In the genomic region with DNA sequence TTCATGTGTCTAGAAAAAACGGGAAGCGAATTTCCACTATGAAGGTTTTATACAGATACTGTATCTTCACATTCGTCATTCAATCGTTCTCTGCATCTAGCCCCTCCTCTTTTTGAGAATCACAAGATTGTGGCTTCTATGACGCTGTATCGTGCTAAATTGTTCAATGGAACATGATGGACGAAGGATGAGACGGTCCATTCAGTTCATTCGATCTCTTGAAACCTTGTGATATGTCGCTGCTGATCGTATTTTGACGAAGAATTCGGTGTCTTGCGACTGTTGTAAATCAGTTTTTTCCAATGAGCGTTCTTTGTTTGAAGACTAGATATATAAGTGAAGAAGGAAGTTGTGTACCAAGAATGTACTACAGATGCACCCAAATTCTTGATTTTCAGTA, we compare ENCODE assay signal across 2 worm cellular contexts.
TF ChIP-seq lines count a peak whose summit lies in the region.

No protein-coding gene starts in this region.

TF ChIP-seq in whole organism, L1 larva, 84 proteins besides CTCF, POLR2A, EP300 and RAD21 (continued from another document):
- no peak for TF ChIP-seq ces-1 (GFP tag; optimal IDR thresholded peaks at IDR 0.05; lab: Kevin White, UChicago)
- TF ChIP-seq dpl-1 (GFP tag; optimal IDR thresholded peaks at IDR 0.05; lab: Kevin White, UChicago): peak; percentile 1 to 24 (median 21)
- TF ChIP-seq unc-30 (tag; optimal IDR thresholded peaks at IDR 0.05; lab: Kevin White, UChicago): no peak
- TF ChIP-seq nhr-71 (tag; optimal IDR thresholded peaks at IDR 0.05; lab: Kevin White, UChicago): peak; percentile 89
- no peak for TF ChIP-seq efl-3 (GFP tag; optimal IDR thresholded peaks at IDR 0.05; lab: Kevin White, UChicago)
- no peak for TF ChIP-seq lin-15B (tag; optimal IDR thresholded peaks at IDR 0.05; lab: Kevin White, UChicago)
- TF ChIP-seq C04F5.9 (tag; optimal IDR thresholded peaks at IDR 0.05; lab: Kevin White, UChicago): no peak
- TF ChIP-seq swsn-7 (tag; optimal IDR thresholded peaks at IDR 0.05; lab: Kevin White, UChicago): no peak
- no peak for TF ChIP-seq zag-1 (tag; optimal IDR thresholded peaks at IDR 0.05; lab: Kevin White, UChicago)
- TF ChIP-seq elt-2 (tag; optimal IDR thresholded peaks at IDR 0.05; lab: Kevin White, UChicago): no peak
- TF ChIP-seq nhr-28 (tag; optimal IDR thresholded peaks at IDR 0.05; lab: Kevin White, UChicago): no peak
- TF ChIP-seq fkh-4 (tag; optimal IDR thresholded peaks at IDR 0.05; lab: Kevin White, UChicago; ENCODE audit: borderline replicate concordance): no peak
- TF ChIP-seq ets-5 (GFP tag; IDR thresholded peaks at IDR 0.05; lab: Robert Waterston, UW): no peak
- peak in 1 of 2 experiments; percentile 90 for TF ChIP-seq lsy-2 (tag; optimal IDR thresholded peaks at IDR 0.05; lab: Kevin White, UChicago)
- TF ChIP-seq mdl-1 (tag; optimal IDR thresholded peaks at IDR 0.05; lab: Kevin White, UChicago): peak in 1 of 2 experiments; percentile 80
- TF ChIP-seq egl-27 (tag; optimal IDR thresholded peaks at IDR 0.05; lab: Kevin White, UChicago): no peak
- peak; percentile 27 for TF ChIP-seq lin-13 (GFP tag; optimal IDR thresholded peaks at IDR 0.05; lab: Kevin White, UChicago)
- TF ChIP-seq tbx-2 (tag; optimal IDR thresholded peaks at IDR 0.05; lab: Kevin White, UChicago): peak; percentile 73
- no peak for TF ChIP-seq efl-1 (optimal IDR thresholded peaks at IDR 0.05; lab: Kevin White, UChicago)
- TF ChIP-seq efl-1 (GFP tag; optimal IDR thresholded peaks at IDR 0.05 in 1 of 2; lab: Kevin White, UChicago): no peak
- no peak for TF ChIP-seq egl-13 (tag; optimal IDR thresholded peaks at IDR 0.05; lab: Kevin White, UChicago)
- no peak for TF ChIP-seq hlh-17 (GFP tag; optimal IDR thresholded peaks at IDR 0.05; lab: Kevin White, UChicago; ENCODE audit: borderline replicate concordance)
- TF ChIP-seq C16A3.4 (tag; optimal IDR thresholded peaks at IDR 0.05; lab: Kevin White, UChicago): peak; percentile 70
- no peak for TF ChIP-seq unc-86 (tag; optimal IDR thresholded peaks at IDR 0.05; lab: Kevin White, UChicago)
- no peak for TF ChIP-seq alr-1 (tag; optimal IDR thresholded peaks at IDR 0.05; lab: Kevin White, UChicago; ENCODE audit: borderline replicate concordance)
- no peak for TF ChIP-seq rnt-1 (tag; optimal IDR thresholded peaks at IDR 0.05; lab: Kevin White, UChicago)
- no peak for TF ChIP-seq xbp-1 (tag; optimal IDR thresholded peaks at IDR 0.05; lab: Kevin White, UChicago)
- TF ChIP-seq nhr-76 (tag; optimal IDR thresholded peaks at IDR 0.05; lab: Kevin White, UChicago): no peak
- TF ChIP-seq F16B12.6 (tag; optimal IDR thresholded peaks at IDR 0.05; lab: Kevin White, UChicago): no peak
- peak; percentile 82 for TF ChIP-seq snu-23 (GFP tag; optimal IDR thresholded peaks at IDR 0.05; lab: Kevin White, UChicago)
- TF ChIP-seq ztf-11 (tag; optimal IDR thresholded peaks at IDR 0.05; lab: Kevin White, UChicago): no peak
- no peak for TF ChIP-seq pax-3 (tag; optimal IDR thresholded peaks at IDR 0.05; lab: Kevin White, UChicago)
- TF ChIP-seq nhr-11 (tag; optimal IDR thresholded peaks at IDR 0.05; lab: Kevin White, UChicago): no peak
- peak; percentile 13 for TF ChIP-seq mep-1 (tag; optimal IDR thresholded peaks at IDR 0.05; lab: Kevin White, UChicago)
- peak; percentile 93 for TF ChIP-seq nhr-19 (GFP tag; conservative IDR thresholded peaks at IDR 0.05; lab: Robert Waterston, UW)

TF ChIP-seq in whole organism, L4 larva, 104 proteins besides CTCF, POLR2A, EP300 and RAD21 (continued from another document):
- TF ChIP-seq hlh-30 (tag; optimal IDR thresholded peaks at IDR 0.05; lab: Kevin White, UChicago; ENCODE audit: insufficient read depth): peak; percentile 90
- no peak for TF ChIP-seq madf-9 (GFP tag; conservative IDR thresholded peaks at IDR 0.05; lab: Robert Waterston, UW)
- TF ChIP-seq snpc-1.2 (GFP tag; IDR thresholded peaks at IDR 0.05; lab: Robert Waterston, UW): no peak
